Fruit fly (Drosophila melanogaster): ENCODE measurements around the gene Prps.

The Prps gene

dm6 chr3L:9696650-9697526 lies at the start of gene Prps (continued):
- no peak for TF ChIP-seq gfzf (GFP tag; optimal IDR thresholded peaks at IDR 0.05)
- TF ChIP-seq Fer1 (GFP tag; optimal IDR thresholded peaks at IDR 0.05): peak; percentile 83
- peak; percentile 66 to 75 for TF ChIP-seq Hr51 (GFP tag; optimal IDR thresholded peaks at IDR 0.05)
- peak; percentile 89 for TF ChIP-seq CG18599 (GFP tag; optimal IDR thresholded peaks at IDR 0.05)
- peak; percentile 77 for TF ChIP-seq CG4730 (GFP tag; IDR thresholded peaks at IDR 0.05)
- no peak for TF ChIP-seq CG2199 (GFP tag; IDR thresholded peaks at IDR 0.05)
- peak; percentile 36 for TF ChIP-seq jing (GFP tag; optimal IDR thresholded peaks at IDR 0.05)
- TF ChIP-seq CG9437 (GFP tag; optimal IDR thresholded peaks at IDR 0.05): peak; percentile 18
- TF ChIP-seq E2f1 (GFP tag; IDR thresholded peaks at IDR 0.05): peak; percentile 81
- peak; percentile 42 for TF ChIP-seq wek (GFP tag; optimal IDR thresholded peaks at IDR 0.05)
- peak; percentile 35 for TF ChIP-seq CG9876 (GFP tag; optimal IDR thresholded peaks at IDR 0.05)
- peak; percentile 73 for TF ChIP-seq Atf6 (GFP tag; IDR thresholded peaks at IDR 0.05)
- no peak for TF ChIP-seq CG10565 (GFP tag; optimal IDR thresholded peaks at IDR 0.05)
- peak; percentile 54 for TF ChIP-seq CG18764 (GFP tag; optimal IDR thresholded peaks at IDR 0.05)
- no peak for TF ChIP-seq CG30431 (GFP tag; optimal IDR thresholded peaks at IDR 0.05)
- TF ChIP-seq CG9797 (GFP tag; optimal IDR thresholded peaks at IDR 0.05): no peak
- peak; percentile 66 for TF ChIP-seq Rx (GFP tag; IDR thresholded peaks at IDR 0.05)
- peak; percentile 19 for TF ChIP-seq twi (tag; optimal IDR thresholded peaks at IDR 0.05)
- peak; percentile 5 for TF ChIP-seq Fer2 (tag; optimal IDR thresholded peaks at IDR 0.05)
- peak; percentile 66 for TF ChIP-seq toy (GFP tag; IDR thresholded peaks at IDR 0.05)
- no peak for TF ChIP-seq CG7745 (tag; optimal IDR thresholded peaks at IDR 0.05)
- no peak for TF ChIP-seq CG3407 (GFP tag; optimal IDR thresholded peaks at IDR 0.05)
- TF ChIP-seq CG17186 (GFP tag; optimal IDR thresholded peaks at IDR 0.05): no peak
- TF ChIP-seq eve (GFP tag; optimal IDR thresholded peaks at IDR 0.05): no peak
- peak; percentile 59 for TF ChIP-seq Asciz (GFP tag; optimal IDR thresholded peaks at IDR 0.05)
- no peak for TF ChIP-seq Tbp (GFP tag; optimal IDR thresholded peaks at IDR 0.05)
- TF ChIP-seq CG8765 (GFP tag; IDR thresholded peaks at IDR 0.05): peak; percentile 58; the same call in 1 of the 2 replicates
- no peak for TF ChIP-seq Neu2 (GFP tag; optimal IDR thresholded peaks at IDR 0.05; ENCODE audit: borderline replicate concordance)
- peak; percentile 85 for TF ChIP-seq ranshi (GFP tag; IDR thresholded peaks at IDR 0.05)
- peak; percentile 78 for TF ChIP-seq CG12219 (GFP tag; optimal IDR thresholded peaks at IDR 0.05)
- TF ChIP-seq Dip3 (GFP tag; optimal IDR thresholded peaks at IDR 0.05): peak; percentile 34
- 0 out of 4 replicates have a peak, but pooled peaks have one; percentile 58 for TF ChIP-seq chinmo (GFP tag; IDR thresholded peaks at IDR 0.05; ENCODE audit: partially characterized antibody)
- 0 out of 3 replicates have a peak, but pooled peaks have one; percentile 52 for TF ChIP-seq CG3726 (GFP tag; IDR thresholded peaks at IDR 0.05)
- TF ChIP-seq Six4 (GFP tag; optimal IDR thresholded peaks at IDR 0.05): peak; percentile 59
- no peak for TF ChIP-seq yki (optimal IDR thresholded peaks at IDR 0.05)
- TF ChIP-seq esg (GFP tag; conservative IDR thresholded peaks at IDR 0.05): no peak
- TF ChIP-seq Antp (GFP tag; optimal IDR thresholded peaks at IDR 0.05): peak; percentile 88
- peak; percentile 77 for TF ChIP-seq en (GFP tag; optimal IDR thresholded peaks at IDR 0.05)
- TF ChIP-seq wor (GFP tag; IDR thresholded peaks at IDR 0.05): no peak
- peak; percentile 72 for TF ChIP-seq Blimp-1 (GFP tag; optimal IDR thresholded peaks at IDR 0.05)
- TF ChIP-seq otp (GFP tag; IDR thresholded peaks at IDR 0.05): peak; percentile 72; the same call in 2 of the 3 replicates
- peak; percentile 79 for TF ChIP-seq Side (GFP tag; optimal IDR thresholded peaks at IDR 0.05)
- peak; percentile 42 for TF ChIP-seq CG11723 (GFP tag; optimal IDR thresholded peaks at IDR 0.05)
- peak; percentile 98 for TF ChIP-seq row (GFP tag; IDR thresholded peaks at IDR 0.05)
- TF ChIP-seq CG3281 (GFP tag; optimal IDR thresholded peaks at IDR 0.05): peak; percentile 77
- TF ChIP-seq ab (GFP tag; optimal IDR thresholded peaks at IDR 0.05): no peak
- TF ChIP-seq rib (GFP tag; IDR thresholded peaks at IDR 0.05): peak; percentile 65; the same call in 1 of the 2 replicates
- peak; percentile 63 for TF ChIP-seq Chrac-16 (GFP tag; optimal IDR thresholded peaks at IDR 0.05)
- peak; percentile 45; the same call in 1 of the 2 replicates for TF ChIP-seq CG9215 (GFP tag; IDR thresholded peaks at IDR 0.05)

All from whole organism, embryonic.